Worm (Caenorhabditis elegans) whole organism, L3 larva: Measurements from ENCODE around the gene otpl-5.

Experiments used
- R02D3.7 ChIP-seq: fragments of 150-350 bp; optimal IDR thresholded peaks from 2 replicates; lab custom pipeline; 2014; ENCODE audit warnings: missing biosample characterization, missing genetic modification characterization
- ZK546.5 ChIP-seq: sonication (generic microtip); optimal IDR thresholded peaks from 2 replicates; lab custom pipeline; 2017; ENCODE audit warnings: missing biosample characterization, missing genetic modification characterization
- ama-1 ChIP-seq: fragments of 150-350 bp; optimal IDR thresholded peaks from 2 replicates; lab custom pipeline; 2018
- ceh-16 ChIP-seq: sonication (generic microtip); optimal IDR thresholded peaks from 2 replicates; lab custom pipeline; 2017; ENCODE audit warnings: missing biosample characterization, missing genetic modification characterization
- ceh-28 ChIP-seq: fragments of 150-350 bp; optimal IDR thresholded peaks from 2 replicates; lab custom pipeline; 2014; ENCODE audit warnings: missing biosample characterization, missing genetic modification reagents, missing genetic modification characterization
- ceh-82 ChIP-seq: fragments of 150-350 bp; optimal IDR thresholded peaks from 2 replicates; lab custom pipeline; 2014; ENCODE audit warnings: missing biosample characterization, missing genetic modification characterization
- ceh-9 ChIP-seq: sonication (generic microtip); optimal IDR thresholded peaks from 2 replicates; lab custom pipeline; 2018; ENCODE audit warnings: missing biosample characterization, missing genetic modification characterization
- daf-12 ChIP-seq: fragments of 150-350 bp; optimal IDR thresholded peaks from 2 replicates; lab custom pipeline; 2014; ENCODE audit warnings: missing biosample characterization, missing genetic modification reagents, missing genetic modification characterization
- egl-27 ChIP-seq: sonication (generic microtip); optimal IDR thresholded peaks from 4 replicates; lab custom pipeline; 2017; ENCODE audit warnings: missing biosample characterization, missing genetic modification reagents, missing genetic modification characterization
- egl-5 ChIP-seq: fragments of 150-350 bp; optimal IDR thresholded peaks from 2 replicates; lab custom pipeline; 2017; ENCODE audit warnings: missing biosample characterization, missing genetic modification reagents, missing genetic modification characterization, inconsistent platforms
- elt-1 ChIP-seq: fragments of 150-350 bp; optimal IDR thresholded peaks from 2 replicates; lab custom pipeline; 2014; ENCODE audit warnings: missing biosample characterization, missing genetic modification characterization
- elt-2 ChIP-seq: sonication (generic microtip); optimal IDR thresholded peaks from 2 replicates; lab custom pipeline; 2016; ENCODE audit warnings: missing genetic modification reagents, mild to moderate bottlenecking, missing genetic modification characterization, missing compliant biosample characterization
- eor-1 ChIP-seq, 2 experiments: fragments of 150-350 bp; optimal IDR thresholded peaks; 2 replicates each; lab custom pipeline; 2014 to 2018; ENCODE audit warnings: missing biosample characterization in 2 of 2, missing genetic modification characterization in 2 of 2
- fkh-2 ChIP-seq: fragments of 150-350 bp; optimal IDR thresholded peaks from 2 replicates; lab custom pipeline; 2014; ENCODE audit warnings: missing biosample characterization, missing genetic modification reagents, missing genetic modification characterization
- hmg-11 ChIP-seq: sonication (generic microtip); optimal IDR thresholded peaks from 2 replicates; lab custom pipeline; 2016; ENCODE audit warnings: missing genetic modification characterization, missing compliant biosample characterization
- lin-15B ChIP-seq: fragments of 150-350 bp; optimal IDR thresholded peaks from 2 replicates; lab custom pipeline; 2014; ENCODE audit warnings: missing biosample characterization, missing genetic modification characterization
- lin-39 ChIP-seq: fragments of 150-350 bp; optimal IDR thresholded peaks from 2 replicates; lab custom pipeline; 2018; ENCODE audit warnings: missing biosample characterization, missing genetic modification reagents, missing genetic modification characterization
- mml-1 ChIP-seq: fragments of 150-350 bp; sonication (generic microtip); optimal IDR thresholded peaks from 3 replicates; lab custom pipeline; 2014; ENCODE audit warnings: missing biosample characterization, missing genetic modification characterization
- nfya-1 ChIP-seq: sonication (generic microtip); optimal IDR thresholded peaks from 2 replicates; lab custom pipeline; 2017; ENCODE audit warnings: missing genetic modification characterization, mild to moderate bottlenecking, missing compliant biosample characterization, antibody characterized with exemption, moderate library complexity; ENCODE audit not compliant: insufficient read depth
- nhr-11 ChIP-seq: fragments of 150-350 bp; optimal IDR thresholded peaks from 2 replicates; lab custom pipeline; 2014; ENCODE audit warnings: missing biosample characterization, missing genetic modification characterization
- nhr-28 ChIP-seq: fragments of 150-350 bp; optimal IDR thresholded peaks from 2 replicates; lab custom pipeline; 2014; ENCODE audit warnings: missing biosample characterization, missing genetic modification characterization
- nhr-43 ChIP-seq: sonication (generic microtip); optimal IDR thresholded peaks from 2 replicates; lab custom pipeline; 2016; ENCODE audit warnings: mild to moderate bottlenecking, missing genetic modification characterization, missing compliant biosample characterization; ENCODE audit not compliant: poor library complexity, severe bottlenecking
- nhr-76 ChIP-seq: fragments of 150-350 bp; sonication (generic microtip); optimal IDR thresholded peaks from 5 replicates; lab custom pipeline; 2014; ENCODE audit warnings: missing biosample characterization, missing genetic modification characterization
- pqm-1 ChIP-seq: fragments of 150-350 bp; optimal IDR thresholded peaks from 2 replicates; lab custom pipeline; 2017; ENCODE audit warnings: missing biosample characterization, missing genetic modification characterization, inconsistent platforms
- skn-1 ChIP-seq: fragments of 150-350 bp; optimal IDR thresholded peaks from 2 replicates; lab custom pipeline; 2014; ENCODE audit warnings: missing biosample characterization, missing genetic modification characterization
- snpc-4 ChIP-seq: fragments of 150-350 bp; optimal IDR thresholded peaks from 2 replicates; lab custom pipeline; 2014; ENCODE audit warnings: missing biosample characterization, missing genetic modification characterization
- tbx-2 ChIP-seq: sonication (generic microtip); optimal IDR thresholded peaks from 2 replicates; lab custom pipeline; 2016; ENCODE audit warnings: mild to moderate bottlenecking, missing genetic modification characterization, missing compliant biosample characterization
- unc-39 ChIP-seq: sonication (generic microtip); optimal IDR thresholded peaks from 4 replicates; lab custom pipeline; 2017; ENCODE audit warnings: missing biosample characterization, missing genetic modification characterization
- unc-62 ChIP-seq: fragments of 150-350 bp; sonication (generic microtip); optimal IDR thresholded peaks from 4 replicates; lab custom pipeline; 2014; ENCODE audit warnings: missing biosample characterization, missing genetic modification reagents, missing genetic modification characterization
- zag-1 ChIP-seq: fragments of 150-350 bp; optimal IDR thresholded peaks from 2 replicates; lab custom pipeline; 2014; ENCODE audit warnings: missing biosample characterization, missing genetic modification characterization
- ztf-4 ChIP-seq: fragments of 150-350 bp; optimal IDR thresholded peaks from 2 replicates; lab custom pipeline; 2014; ENCODE audit warnings: missing biosample characterization, missing genetic modification characterization

otpl-5 gene

DNA sequence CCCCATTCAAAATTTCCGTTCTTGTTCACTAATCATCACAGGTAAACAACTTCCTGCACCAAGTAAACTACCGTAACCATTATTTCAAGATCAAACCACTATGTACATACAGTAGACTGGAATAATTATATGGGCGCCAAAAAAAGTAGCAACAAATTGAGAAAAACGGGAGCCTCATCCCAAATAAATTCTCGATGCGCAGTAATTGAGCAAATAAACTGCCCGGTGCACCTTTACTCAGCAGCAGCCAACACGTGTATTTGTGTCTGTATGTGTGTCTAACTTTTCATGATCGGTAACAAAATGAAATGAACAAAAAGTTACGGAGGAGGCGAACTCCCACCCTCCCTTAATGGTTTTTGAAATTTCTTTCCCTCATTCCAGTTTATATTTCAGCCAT lies at the start of gene otpl-5:
otpl-5 (plus strand) TSS at position 301 of the 400 bp plus-strand sequence.
- TF ChIP-seq ceh-28 (tag; lab: Kevin White, UChicago) = no peak
- TF ChIP-seq nhr-76 (tag; lab: Kevin White, UChicago) = no peak
- TF ChIP-seq ZK546.5 (tag; lab: Kevin White, UChicago) = no peak
- TF ChIP-seq egl-27 (tag; lab: Kevin White, UChicago) = no peak
- TF ChIP-seq nhr-43 (tag; lab: Kevin White, UChicago) = no peak
- no peak for TF ChIP-seq snpc-4 (tag; lab: Kevin White, UChicago)

DNA sequence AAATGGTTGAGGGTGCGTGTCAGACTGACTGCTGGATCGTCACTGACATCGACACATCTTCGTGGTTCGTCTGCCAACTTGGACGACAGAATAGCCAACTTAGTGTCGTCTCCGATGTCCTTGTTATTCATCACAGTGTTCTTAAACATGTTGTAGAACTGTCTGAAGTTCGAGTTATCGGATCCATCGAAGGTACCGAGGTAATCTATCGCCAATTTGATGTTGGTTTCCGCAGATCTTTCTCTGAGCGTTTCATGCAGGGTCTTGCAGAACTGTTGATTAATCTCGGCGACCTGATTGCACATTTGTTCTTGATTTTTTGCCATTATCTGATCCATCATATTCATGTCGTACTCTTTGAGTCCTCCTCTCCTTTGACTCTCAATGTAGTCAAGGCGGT lies 48.0 kb upstream of the otpl-5 start:
- TF ChIP-seq hmg-11 (tag; lab: Kevin White, UChicago) (no peak), fkh-2 (tag; lab: Kevin White, UChicago) (no peak), mml-1 (tag; lab: Kevin White, UChicago) (no peak), ama-1 (lab: Kevin White, UChicago) (no peak), nhr-11 (no peak), nhr-43 (tag; lab: Kevin White, UChicago) (no peak), ceh-82 (no peak), ceh-9 (tag; lab: Kevin White, UChicago) (no peak), elt-1 (tag; lab: Kevin White, UChicago) (no peak)

DNA sequence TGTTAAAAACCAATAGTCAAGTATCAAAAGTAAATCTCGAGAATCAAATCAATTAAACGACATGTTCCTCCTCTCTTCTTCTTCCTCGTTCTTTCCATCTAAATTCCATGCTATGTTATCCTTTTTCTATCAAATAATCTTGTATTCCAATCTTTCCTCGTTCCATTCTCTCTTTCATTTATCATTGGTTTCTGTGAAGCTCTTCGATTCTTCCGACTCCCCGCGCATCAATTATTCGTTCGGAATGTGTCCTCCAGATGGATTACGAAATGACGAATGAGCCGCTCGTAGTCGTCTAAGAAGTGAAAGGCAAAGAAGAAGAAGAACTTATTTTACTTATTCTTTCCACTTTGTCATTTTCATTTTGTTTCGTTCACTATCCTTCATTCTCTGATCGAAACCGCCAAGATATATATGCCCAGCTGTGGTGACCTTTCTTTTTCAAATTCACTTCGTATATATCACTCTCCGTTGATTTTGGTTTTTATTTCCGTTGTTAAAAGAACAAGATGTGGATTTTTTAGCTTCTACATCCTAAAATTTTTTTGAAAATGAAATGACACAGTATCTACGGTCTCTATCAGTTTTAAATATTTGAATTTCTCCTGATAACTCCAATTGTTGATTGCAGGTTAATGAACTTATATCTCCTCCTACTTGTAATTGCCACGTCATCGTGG lies 34.9 kb upstream of the otpl-5 start, which contains the start of gene pxn-1:
pxn-1 (plus strand) TSS at position 630 of the 680 bp plus-strand sequence.
- peak; percentile 78 for TF ChIP-seq lin-39
- TF ChIP-seq pqm-1 (tag; lab: Kevin White, UChicago) = no peak
- no peak for TF ChIP-seq zag-1
- TF ChIP-seq unc-62 = peak; percentile 55
- TF ChIP-seq elt-1 (tag; lab: Kevin White, UChicago) = peak; percentile 76

DNA sequence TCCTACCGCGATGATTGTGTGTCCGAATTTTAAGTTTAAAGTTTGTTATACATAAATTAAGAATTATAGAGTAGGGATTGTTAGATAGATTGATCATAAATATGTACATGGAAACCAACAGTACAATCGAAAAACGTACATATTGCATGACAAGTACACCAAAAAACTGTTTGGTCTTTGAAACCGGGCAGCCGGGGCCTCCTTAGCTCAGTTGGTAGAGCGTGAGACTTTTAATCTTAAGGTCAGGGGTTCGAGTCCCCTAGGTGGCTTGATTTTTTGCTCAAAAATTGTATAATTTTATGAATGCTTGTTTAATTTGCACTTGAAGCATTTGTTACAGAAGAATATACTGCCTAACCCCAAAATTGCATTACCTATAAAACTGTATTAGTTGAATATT lies 34.2 kb upstream of the otpl-5 start:
- TF ChIP-seq ceh-82 = no peak
- TF ChIP-seq nhr-76 (tag; lab: Kevin White, UChicago) = no peak
- TF ChIP-seq nhr-43 (tag; lab: Kevin White, UChicago) = no peak
- no peak for TF ChIP-seq tbx-2 (tag; lab: Kevin White, UChicago)
- TF ChIP-seq skn-1 (tag; lab: Kevin White, UChicago) = no peak

DNA sequence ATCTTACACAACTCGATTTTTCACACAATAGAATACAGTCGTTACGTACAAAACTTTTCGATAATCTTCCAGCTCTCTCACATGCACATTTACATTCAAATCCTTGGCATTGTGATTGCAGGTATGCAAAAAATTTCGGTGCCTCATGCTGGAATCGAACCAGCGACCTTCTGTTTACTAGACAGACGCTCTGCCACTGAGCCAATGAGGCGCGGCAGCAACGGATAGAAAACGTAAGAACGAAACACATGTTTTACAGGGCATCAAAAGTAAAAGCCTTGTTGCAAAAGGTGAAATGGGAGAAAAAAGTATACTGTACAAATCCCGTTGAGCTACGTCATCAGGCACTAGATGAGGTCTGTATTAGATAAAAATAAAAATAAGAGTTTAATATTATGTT lies 33.4 kb upstream of the otpl-5 start:
- TF ChIP-seq elt-2 (tag; lab: Kevin White, UChicago) = peak; percentile 22
- peak; percentile 4 for TF ChIP-seq snpc-4 (tag; lab: Kevin White, UChicago)
- no peak for TF ChIP-seq skn-1 (tag; lab: Kevin White, UChicago)

DNA sequence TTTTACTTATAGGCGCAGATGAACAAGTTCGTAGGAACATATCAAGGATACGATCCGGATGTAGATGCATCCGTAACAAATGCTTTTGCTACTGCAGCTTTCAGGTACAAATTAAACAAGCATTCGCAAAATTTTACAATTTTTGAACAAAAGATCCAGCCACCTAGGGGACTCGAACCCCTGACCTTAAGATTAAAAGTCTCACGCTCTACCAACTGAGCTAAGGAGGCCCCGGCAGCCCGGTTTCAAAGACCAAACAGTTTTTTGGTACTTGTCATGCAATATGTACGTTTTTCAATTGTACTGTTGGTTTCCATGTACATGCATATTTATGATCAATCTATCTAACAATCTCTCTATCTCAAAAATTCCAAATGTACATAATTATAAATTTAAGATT lies 29.9 kb upstream of the otpl-5 start:
- TF ChIP-seq R02D3.7 (no peak), unc-39 (tag; lab: Kevin White, UChicago) (no peak), eor-1 (tag; optimal IDR thresholded peaks at IDR 0.05; lab: Kevin White, UChicago) (no peak), zag-1 (no peak), hmg-11 (tag; lab: Kevin White, UChicago) (no peak), nfya-1 (tag; lab: Kevin White, UChicago) (no peak), ama-1 (lab: Kevin White, UChicago) (no peak), lin-15B (tag; lab: Kevin White, UChicago) (no peak), ceh-82 (no peak), ceh-9 (tag; lab: Kevin White, UChicago) (no peak), nhr-28 (tag; lab: Kevin White, UChicago) (no peak), unc-62 (no peak), ceh-28 (tag; lab: Kevin White, UChicago) (no peak), ztf-4 (no peak), egl-5 (no peak), mml-1 (tag; lab: Kevin White, UChicago) (no peak), ceh-16 (no peak), daf-12 (tag; lab: Kevin White, UChicago) (no peak)
